Worm (Caenorhabditis elegans) whole organism, late embryonic: ENCODE results near the gene hot-7.

ENCODE experiments used
- K02D7.2 ChIP-seq: sonication (generic microtip); optimal IDR thresholded peaks from 2 replicates; lab custom pipeline; 2017; ENCODE audit warnings: mild to moderate bottlenecking, missing genetic modification characterization, missing compliant biosample characterization
- T23F11.4 ChIP-seq: fragments of 200-800 bp; sonication (Bioruptor generic); optimal IDR thresholded peaks from 2 replicates; lab custom pipeline; 2018; ENCODE audit warnings: mild to moderate bottlenecking, missing genetic modification characterization, missing compliant biosample characterization
- Y22D7AL.16 ChIP-seq: sonication (generic microtip); optimal IDR thresholded peaks from 2 replicates; lab custom pipeline; 2016; ENCODE audit warnings: missing genetic modification characterization, missing compliant biosample characterization
- ceh-18 ChIP-seq: sonication (generic microtip); optimal IDR thresholded peaks from 2 replicates; lab custom pipeline; 2016; ENCODE audit warnings: missing genetic modification characterization, missing compliant biosample characterization
- ceh-22 ChIP-seq: sonication (generic microtip); optimal IDR thresholded peaks from 2 replicates; lab custom pipeline; 2017; ENCODE audit warnings: missing biosample characterization, missing genetic modification characterization
- ceh-24 ChIP-seq: sonication (generic microtip); optimal IDR thresholded peaks from 2 replicates; lab custom pipeline; 2016; ENCODE audit warnings: mild to moderate bottlenecking, missing genetic modification characterization, missing compliant biosample characterization
- ceh-9 ChIP-seq: sonication (generic microtip); optimal IDR thresholded peaks from 2 replicates; lab custom pipeline; 2016; ENCODE audit warnings: mild to moderate bottlenecking, missing genetic modification characterization, inconsistent platforms, missing compliant biosample characterization
- che-1 ChIP-seq: sonication (generic microtip); optimal IDR thresholded peaks from 2 replicates; lab custom pipeline; 2016; ENCODE audit warnings: mild to moderate bottlenecking, missing genetic modification characterization, missing compliant biosample characterization
- dmd-4 ChIP-seq: sonication (generic microtip); optimal IDR thresholded peaks from 2 replicates; lab custom pipeline; 2016; ENCODE audit warnings: borderline replicate concordance, missing genetic modification characterization, missing compliant biosample characterization
- dve-1 ChIP-seq: sonication (generic microtip); optimal IDR thresholded peaks from 2 replicates; lab custom pipeline; 2017; ENCODE audit warnings: antibody characterized with exemption, mild to moderate bottlenecking, missing genetic modification characterization, missing compliant biosample characterization
- elt-4 ChIP-seq: sonication (generic microtip); optimal IDR thresholded peaks from 2 replicates; lab custom pipeline; 2016; ENCODE audit warnings: missing genetic modification characterization, missing compliant biosample characterization
- ets-4 ChIP-seq: sonication (generic microtip); optimal IDR thresholded peaks from 2 replicates; lab custom pipeline; 2016; ENCODE audit warnings: missing genetic modification characterization, missing compliant biosample characterization
- fkh-10 ChIP-seq: fragments of 150-350 bp; optimal IDR thresholded peaks from 2 replicates; lab custom pipeline; 2014; ENCODE audit warnings: missing biosample characterization, missing genetic modification reagents, missing genetic modification characterization
- lin-11 ChIP-seq: fragments of 200-800 bp; sonication (Bioruptor generic); optimal IDR thresholded peaks from 2 replicates; lab custom pipeline; 2018; ENCODE audit warnings: mild to moderate bottlenecking, missing genetic modification characterization, missing compliant biosample characterization
- nhr-11 ChIP-seq: fragments of 150-350 bp; optimal IDR thresholded peaks from 2 replicates; lab custom pipeline; 2014; ENCODE audit warnings: missing biosample characterization, missing genetic modification characterization
- npax-4 ChIP-seq: sonication (generic microtip); optimal IDR thresholded peaks from 2 replicates; lab custom pipeline; 2016; ENCODE audit warnings: missing genetic modification characterization, missing compliant biosample characterization
- odd-2 ChIP-seq: sonication (generic microtip); optimal IDR thresholded peaks from 2 replicates; lab custom pipeline; 2017; ENCODE audit warnings: antibody characterized with exemption, mild to moderate bottlenecking, missing genetic modification characterization, missing compliant biosample characterization
- pag-3 ChIP-seq: sonication (generic microtip); optimal IDR thresholded peaks from 2 replicates; lab custom pipeline; 2016; ENCODE audit warnings: missing compliant biosample characterization, missing genetic modification characterization, borderline replicate concordance
- pat-9 ChIP-seq: fragments of 200-800 bp; sonication (Bioruptor generic); optimal IDR thresholded peaks from 2 replicates; lab custom pipeline; 2018; ENCODE audit warnings: mild to moderate bottlenecking, missing genetic modification characterization, moderate library complexity, missing compliant biosample characterization
- pax-1 ChIP-seq: fragments of 150-350 bp; optimal IDR thresholded peaks from 2 replicates; lab custom pipeline; 2014; ENCODE audit warnings: missing biosample characterization, missing genetic modification characterization
- pha-2 ChIP-seq: sonication (generic microtip); optimal IDR thresholded peaks from 2 replicates; lab custom pipeline; 2017; ENCODE audit warnings: mild to moderate bottlenecking, missing genetic modification characterization, missing compliant biosample characterization
- pqm-1 ChIP-seq: sonication (generic microtip); optimal IDR thresholded peaks from 2 replicates; lab custom pipeline; 2016; ENCODE audit warnings: missing genetic modification characterization, missing compliant biosample characterization
- pros-1 ChIP-seq: fragments of 150-350 bp; optimal IDR thresholded peaks from 2 replicates; lab custom pipeline; 2014; ENCODE audit warnings: missing biosample characterization, missing genetic modification reagents, missing genetic modification characterization
- rnt-1 ChIP-seq: sonication (generic microtip); optimal IDR thresholded peaks from 2 replicates; lab custom pipeline; 2016; ENCODE audit warnings: missing genetic modification characterization, missing compliant biosample characterization
- tbx-2 ChIP-seq: sonication (generic microtip); optimal IDR thresholded peaks from 2 replicates; lab custom pipeline; 2016; ENCODE audit warnings: missing genetic modification characterization, missing compliant biosample characterization
- ttx-3 ChIP-seq: sonication (generic microtip); optimal IDR thresholded peaks from 2 replicates; lab custom pipeline; 2016; ENCODE audit warnings: missing genetic modification reagents, missing genetic modification characterization, missing compliant biosample characterization
- unc-3 ChIP-seq, 2 experiments: fragments of 200-800 bp in 1 of 2; sonication (Bioruptor generic) in 1 of 2; sonication (generic microtip) in 1 of 2; conservative IDR thresholded peaks in 1 of 2; optimal IDR thresholded peaks in 1 of 2; 2 replicates each; pipeline versions ENCODE4 v1.3.6 to Lab custom; 2016 to 2022; ENCODE audit warnings: missing compliant biosample characterization in 2 of 2, missing genetic modification characterization in 2 of 2, missing genetic modification reagents in 1 of 2

Gene hot-7

ce11 chrII:14255850-14256249 is 44.6 kb downstream of the hot-7 start:
- TF ChIP-seq che-1 (tag; lab: Kevin White, UChicago) = no peak
- TF ChIP-seq K02D7.2 (tag; lab: Kevin White, UChicago) = no peak
- TF ChIP-seq T23F11.4 (GFP tag; lab: Kevin White, UChicago) = no peak
- TF ChIP-seq ceh-18 (tag; lab: Kevin White, UChicago) = no peak
- TF ChIP-seq pat-9 = no peak
- no peak for TF ChIP-seq pax-1 (tag; lab: Kevin White, UChicago)

- no peak for TF ChIP-seq lin-11 (tag; lab: Kevin White, UChicago)
- no peak for TF ChIP-seq ceh-9 (tag; lab: Kevin White, UChicago)
- TF ChIP-seq tbx-2 = no peak
- no peak for TF ChIP-seq unc-3 (GFP tag; conservative IDR thresholded peaks at IDR 0.05; lab: Robert Waterston, UW)
- no peak for TF ChIP-seq unc-3 (tag; optimal IDR thresholded peaks at IDR 0.05; lab: Kevin White, UChicago)
- TF ChIP-seq che-1 (tag; lab: Kevin White, UChicago) = no peak
- TF ChIP-seq pros-1 (tag; lab: Kevin White, UChicago) = no peak
- TF ChIP-seq fkh-10 (GFP tag; lab: Kevin White, UChicago) = no peak
- TF ChIP-seq npax-4 = no peak
- TF ChIP-seq ceh-24 (tag; lab: Kevin White, UChicago) = no peak
- no peak for TF ChIP-seq ets-4 (tag; lab: Kevin White, UChicago)
- TF ChIP-seq Y22D7AL.16 (tag; lab: Kevin White, UChicago) = no peak
- TF ChIP-seq rnt-1 = no peak
- no peak for TF ChIP-seq pha-2 (tag; lab: Kevin White, UChicago)
Observed at ce11 chrII:14256779-14257178, 45.6 kb downstream of the hot-7 start, which contains the start of gene Y54G11A.19. Gene Y54G11A.19, minus strand, starts transcription at chrII:14256879.

- TF ChIP-seq elt-4 (no peak), tbx-2 (no peak), ttx-3 (tag; lab: Kevin White, UChicago) (no peak), odd-2 (tag; lab: Kevin White, UChicago) (no peak), nhr-11 (tag; lab: Kevin White, UChicago) (no peak), pqm-1 (tag; lab: Kevin White, UChicago) (no peak), ceh-22 (tag; lab: Kevin White, UChicago) (no peak), dve-1 (no peak), pag-3 (tag; lab: Kevin White, UChicago) (no peak), dmd-4 (tag; lab: Kevin White, UChicago) (no peak)
Observed at ce11 chrII:14257943-14258342, 46.7 kb downstream of the hot-7 start.
